Worm (Caenorhabditis elegans) whole organism, midembryonic: ENCODE results near the gene F11A5.9.

Source experiments
- T22C8.4 ChIP-seq: fragments of 200-800 bp; sonication (Bioruptor generic); IDR thresholded peaks from 2 replicates; pipeline ENCODE4 v1.3.6; 2022; ENCODE audit warnings: missing genetic modification characterization, missing compliant biosample characterization
- cog-1 ChIP-seq: sonication (generic microtip); optimal IDR thresholded peaks from 2 replicates; lab custom pipeline; 2016; ENCODE audit warnings: missing genetic modification characterization, missing compliant biosample characterization
- flt-1 ChIP-seq: fragments of 200-800 bp; sonication (Bioruptor generic); IDR thresholded peaks from 2 replicates; pipeline ENCODE4 v1.3.6; 2022; ENCODE audit warnings: missing genetic modification characterization, missing compliant biosample characterization
- klf-2 ChIP-seq: fragments of 200-800 bp; sonication (Bioruptor generic); conservative IDR thresholded peaks from 2 replicates; pipeline ENCODE4 v1.3.6; 2022; ENCODE audit warnings: missing genetic modification reagents, missing genetic modification characterization, missing compliant biosample characterization
- med-1 ChIP-seq: sonication (generic microtip); optimal IDR thresholded peaks from 2 replicates; lab custom pipeline; 2017; ENCODE audit warnings: missing genetic modification characterization, mild to moderate bottlenecking, missing compliant biosample characterization, antibody characterized with exemption, missing genetic modification reagents; ENCODE audit not compliant: insufficient read depth
- ref-1 ChIP-seq: fragments of 200-800 bp; sonication (Bioruptor generic); conservative IDR thresholded peaks from 2 replicates; pipeline ENCODE4 v1.3.6; 2022; ENCODE audit warnings: missing genetic modification reagents, missing genetic modification characterization, missing compliant biosample characterization
- tab-1 ChIP-seq: fragments of 200-800 bp; sonication (Bioruptor generic); IDR thresholded peaks from 2 replicates; pipeline ENCODE4 v1.3.6; 2022; ENCODE audit warnings: missing genetic modification characterization, missing compliant biosample characterization
- ztf-29 ChIP-seq: fragments of 200-800 bp; sonication (Bioruptor generic); IDR thresholded peaks from 2 replicates; pipeline ENCODE4 v1.3.6; 2022; ENCODE audit warnings: missing genetic modification reagents, missing genetic modification characterization, missing compliant biosample characterization

- TF ChIP-seq tab-1 (GFP tag; lab: Robert Waterston, UW) (no peak), flt-1 (GFP tag; lab: Robert Waterston, UW) (no peak), ref-1 (GFP tag; lab: Robert Waterston, UW) (no peak), med-1 (no peak), klf-2 (GFP tag; lab: Robert Waterston, UW) (no peak), T22C8.4 (GFP tag; lab: Robert Waterston, UW) (no peak), cog-1 (no peak), ztf-29 (GFP tag; lab: Robert Waterston, UW) (no peak)
Observed at ce11 chrV:16253687-16254086, 39.0 kb downstream of the F11A5.9 start, which contains the start of gene gcy-20.
